Worm (Caenorhabditis elegans) whole organism, L4 larva: ENCODE measurements around the gene K09D9.9.

Experiments used
- F26F4.8 ChIP-seq: fragments of 200-800 bp; sonication (Bioruptor generic); conservative IDR thresholded peaks from 2 replicates; pipeline ENCODE4 v1.3.6; 2022; ENCODE audit warnings: missing genetic modification characterization, missing compliant biosample characterization
- F44E2.7 ChIP-seq: fragments of 200-800 bp; sonication (Bioruptor generic); IDR thresholded peaks from 2 replicates; pipeline ENCODE4 v2.1.2; 2022; ENCODE audit warnings: missing genetic modification characterization, missing compliant biosample characterization
- aha-1 ChIP-seq: fragments of 150-350 bp; peaks from one replicate; lab custom pipeline; 2014; ENCODE audit warnings: missing biosample characterization, missing genetic modification characterization
- ceh-28 ChIP-seq: fragments of 150-350 bp; optimal IDR thresholded peaks from 2 replicates; lab custom pipeline; 2014; ENCODE audit warnings: missing biosample characterization, missing genetic modification reagents, missing genetic modification characterization
- ceh-32 ChIP-seq: sonication (generic microtip); optimal IDR thresholded peaks from 2 replicates; lab custom pipeline; 2016; ENCODE audit warnings: mild to moderate bottlenecking, missing genetic modification characterization, missing compliant biosample characterization; ENCODE audit not compliant: poor library complexity
- ceh-82 ChIP-seq: sonication (generic microtip); optimal IDR thresholded peaks from 2 replicates; lab custom pipeline; 2017; ENCODE audit warnings: missing biosample characterization, missing genetic modification characterization
- cey-2 ChIP-seq: sonication (generic microtip); optimal IDR thresholded peaks from 3 replicates; lab custom pipeline; 2017; ENCODE audit warnings: missing genetic modification characterization, mild to moderate bottlenecking, missing compliant biosample characterization, antibody characterized with exemption, borderline replicate concordance; ENCODE audit not compliant: insufficient read depth
- daf-16 ChIP-seq, 3 experiments: sonication (generic microtip); optimal IDR thresholded peaks; 2 replicates each; lab custom pipeline; 2016 to 2017; ENCODE audit warnings: missing genetic modification characterization in 3 of 3, missing genetic modification reagents in 3 of 3, mild to moderate bottlenecking in 2 of 3, missing compliant biosample characterization in 2 of 3, missing biosample characterization in 1 of 3, moderate library complexity in 1 of 3
- dmd-6 ChIP-seq: fragments of 200-800 bp; sonication (Bioruptor generic); IDR thresholded peaks from 2 replicates; pipeline ENCODE4 v1.3.6; 2022; ENCODE audit warnings: missing genetic modification reagents, missing genetic modification characterization, missing compliant biosample characterization
- dmd-8 ChIP-seq: fragments of 200-800 bp; sonication (Bioruptor generic); IDR thresholded peaks from 2 replicates; pipeline ENCODE4 v1.3.6; 2022; ENCODE audit warnings: missing genetic modification characterization, missing compliant biosample characterization
- dmd-9 ChIP-seq: fragments of 200-800 bp; sonication (Bioruptor generic); IDR thresholded peaks from 2 replicates; pipeline ENCODE4 v1.3.6; 2022; ENCODE audit warnings: missing genetic modification reagents, missing genetic modification characterization, missing compliant biosample characterization
- hlh-30 ChIP-seq: sonication (generic microtip); optimal IDR thresholded peaks from 2 replicates; lab custom pipeline; 2017; ENCODE audit warnings: antibody characterized with exemption, mild to moderate bottlenecking, missing genetic modification characterization, missing compliant biosample characterization; ENCODE audit not compliant: insufficient read depth
- lim-7 ChIP-seq: fragments of 200-800 bp; sonication (Bioruptor generic); IDR thresholded peaks from 2 replicates; pipeline ENCODE4 v1.3.6; 2022; ENCODE audit warnings: missing genetic modification characterization, missing compliant biosample characterization
- mdl-1 ChIP-seq, 2 experiments: fragments of 150-350 bp in 1 of 2; sonication (generic microtip) in 1 of 2; optimal IDR thresholded peaks; 2 replicates each; lab custom pipeline; 2014 to 2017; ENCODE audit warnings: missing biosample characterization in 2 of 2, missing genetic modification characterization in 2 of 2
- mes-2 ChIP-seq: sonication (generic microtip); optimal IDR thresholded peaks from 2 replicates; lab custom pipeline; 2016; ENCODE audit warnings: missing genotype, mild to moderate bottlenecking, missing genetic modification characterization, missing compliant biosample characterization; ENCODE audit not compliant: poor library complexity, severe bottlenecking
- mxl-3 ChIP-seq: fragments of 200-800 bp; sonication (Bioruptor generic); optimal IDR thresholded peaks from 2 replicates; lab custom pipeline; 2018; ENCODE audit warnings: mild to moderate bottlenecking, missing genetic modification characterization, missing compliant biosample characterization
- nhr-102 ChIP-seq: sonication (generic microtip); optimal IDR thresholded peaks from 2 replicates; lab custom pipeline; 2016; ENCODE audit warnings: mild to moderate bottlenecking, missing genetic modification characterization, moderate library complexity, missing compliant biosample characterization
- nhr-11 ChIP-seq: fragments of 150-350 bp; optimal IDR thresholded peaks from 2 replicates; lab custom pipeline; 2014; ENCODE audit warnings: missing biosample characterization, missing genetic modification characterization
- nhr-237 ChIP-seq: sonication (generic microtip); optimal IDR thresholded peaks from 2 replicates; lab custom pipeline; 2017; ENCODE audit warnings: missing biosample characterization, missing genetic modification characterization
- nhr-28 ChIP-seq: fragments of 150-350 bp; optimal IDR thresholded peaks from 2 replicates; lab custom pipeline; 2014; ENCODE audit warnings: missing biosample characterization, missing genetic modification characterization
- nhr-48 ChIP-seq: sonication (generic microtip); optimal IDR thresholded peaks from 2 replicates; lab custom pipeline; 2016; ENCODE audit warnings: mild to moderate bottlenecking, missing genetic modification characterization, missing compliant biosample characterization
- nhr-6 ChIP-seq: fragments of 150-350 bp; optimal IDR thresholded peaks from 2 replicates; lab custom pipeline; 2014; ENCODE audit warnings: missing biosample characterization, missing genetic modification characterization
- nhr-77 ChIP-seq: fragments of 150-350 bp; optimal IDR thresholded peaks from 2 replicates; lab custom pipeline; 2014; ENCODE audit warnings: missing biosample characterization, missing genetic modification characterization
- pqm-1 ChIP-seq: sonication (generic microtip); optimal IDR thresholded peaks from 2 replicates; lab custom pipeline; 2017; ENCODE audit warnings: missing biosample characterization, missing genetic modification characterization
- sdz-12 ChIP-seq: fragments of 200-800 bp; sonication (Bioruptor generic); optimal IDR thresholded peaks from 2 replicates; lab custom pipeline; 2018; ENCODE audit warnings: mild to moderate bottlenecking, missing genetic modification characterization, missing compliant biosample characterization
- spr-1 ChIP-seq: sonication (generic microtip); optimal IDR thresholded peaks from 2 replicates; lab custom pipeline; 2016; ENCODE audit warnings: mild to moderate bottlenecking, missing genetic modification characterization, missing compliant biosample characterization
- unc-130 ChIP-seq: sonication (generic microtip); optimal IDR thresholded peaks from 2 replicates; lab custom pipeline; 2016; ENCODE audit warnings: missing genetic modification reagents, missing genetic modification characterization, missing compliant biosample characterization
- unc-62 ChIP-seq, 3 experiments: fragments of 150-350 bp in 1 of 3; sonication (generic microtip); optimal IDR thresholded peaks in 2 of 3; peaks in 1 of 3; 1 replicate in 1 of 3; 2 replicates in 2 of 3; lab custom pipeline; 2014 to 2017; ENCODE audit warnings: missing biosample characterization in 3 of 3, missing genetic modification characterization in 3 of 3, missing genetic modification reagents in 3 of 3, missing genotype in 1 of 3
- vab-7 ChIP-seq: fragments of 200-800 bp; sonication (Bioruptor generic); IDR thresholded peaks from 2 replicates; pipeline ENCODE4 v1.3.6; 2022; ENCODE audit warnings: missing genetic modification reagents, missing genetic modification characterization, missing compliant biosample characterization
- zfp-2 ChIP-seq: sonication (generic microtip); optimal IDR thresholded peaks from 2 replicates; lab custom pipeline; 2016; ENCODE audit warnings: mild to moderate bottlenecking, missing genetic modification characterization, missing compliant biosample characterization
- zip-11 ChIP-seq: fragments of 200-800 bp; sonication (Bioruptor generic); IDR thresholded peaks from 2 replicates; pipeline ENCODE4 v1.3.6; 2022; ENCODE audit warnings: missing genetic modification characterization, missing compliant biosample characterization
- ztf-7 ChIP-seq: fragments of 150-350 bp; optimal IDR thresholded peaks from 2 replicates; lab custom pipeline; 2014; ENCODE audit warnings: missing biosample characterization, missing genetic modification characterization

Gene K09D9.9

DNA sequence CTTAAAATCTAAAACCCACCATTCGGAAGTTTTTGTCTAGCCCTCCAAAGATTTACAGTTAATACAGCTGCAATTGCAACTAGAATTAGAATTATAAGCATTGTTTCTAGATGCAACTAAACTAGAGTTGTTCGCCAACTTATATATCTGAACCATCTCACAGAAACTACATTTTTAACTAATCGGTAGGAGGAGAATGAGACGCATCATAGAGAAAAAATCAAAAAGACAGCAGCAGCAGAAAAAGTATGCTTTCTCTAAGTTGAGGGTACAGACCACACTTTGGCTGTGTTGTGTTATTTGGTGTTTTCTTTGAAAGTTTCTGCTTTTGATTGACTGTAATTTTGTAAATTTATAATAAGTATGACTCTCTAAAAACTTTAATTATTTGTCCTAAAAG is 30.2 kb downstream of the K09D9.9 start, which contains the start of gene cyp-34A7:
cyp-34A7 (minus strand) TSS at position 101 of the 400 bp plus-strand sequence.
- peak; percentile 42 for TF ChIP-seq nhr-28 (tag; lab: Kevin White, UChicago)
- no peak for TF ChIP-seq ztf-7
- TF ChIP-seq mdl-1 (tag; optimal IDR thresholded peaks at IDR 0.05; lab: Kevin White, UChicago), result no peak

DNA sequence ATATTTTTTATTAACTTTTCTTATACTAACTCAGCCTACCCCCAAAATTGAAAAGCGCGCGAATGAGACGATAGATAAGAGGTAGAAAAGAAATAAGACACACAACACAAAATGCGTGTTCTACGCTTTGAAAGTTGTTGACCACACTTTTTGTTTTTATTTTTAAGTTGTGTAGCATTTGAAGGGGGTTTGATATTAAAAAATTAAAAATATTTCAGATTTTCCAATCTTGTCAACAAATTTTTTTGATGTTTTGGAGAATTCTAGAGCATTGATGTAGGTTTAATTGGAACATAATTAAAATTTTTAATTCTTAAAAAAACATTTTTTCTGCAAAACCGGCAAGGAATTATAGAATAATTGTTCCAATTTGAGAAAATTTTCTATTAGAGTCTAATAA is 32.7 kb downstream of the K09D9.9 start, which contains the start of gene cyp-34A6:
cyp-34A6 (minus strand) TSS at position 101 of the 400 bp plus-strand sequence.
- TF ChIP-seq nhr-48 (tag; lab: Kevin White, UChicago), result no peak
- no peak for TF ChIP-seq cey-2 (tag; lab: Kevin White, UChicago)
- TF ChIP-seq dmd-6 (GFP tag; lab: Robert Waterston, UW), result no peak
- no peak for TF ChIP-seq daf-16 (GFP tag; optimal IDR thresholded peaks at IDR 0.05; lab: Kevin White, UChicago)
- TF ChIP-seq daf-16 (tag; optimal IDR thresholded peaks at IDR 0.05; lab: Kevin White, UChicago), result peak; percentile 49
- TF ChIP-seq dmd-9, result no peak

DNA sequence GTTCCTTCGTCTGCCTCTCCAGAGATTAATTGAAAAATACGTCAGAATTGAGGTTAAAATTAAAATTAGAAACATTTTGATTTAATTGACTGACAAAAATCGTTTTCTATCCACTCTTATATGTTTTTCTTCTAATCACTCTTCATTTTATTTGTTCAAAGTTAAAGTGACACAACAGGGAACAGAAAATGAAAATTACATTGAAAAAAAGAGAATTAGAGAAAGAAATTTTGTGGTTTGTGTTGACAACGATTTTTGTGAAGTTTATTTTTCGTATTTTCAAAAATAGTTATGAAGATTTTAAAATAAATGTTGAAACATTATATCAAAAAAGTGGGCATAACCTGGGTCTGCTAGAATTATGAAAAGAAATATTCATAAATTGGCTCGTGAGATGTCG is 36.3 kb downstream of the K09D9.9 start, which contains the start of gene cyp-34A5:
cyp-34A5 (minus strand) TSS at position 101 of the 400 bp plus-strand sequence.
- TF ChIP-seq nhr-28 (tag; lab: Kevin White, UChicago) (peak; percentile 49), ceh-32 (tag; lab: Kevin White, UChicago) (no peak)

DNA sequence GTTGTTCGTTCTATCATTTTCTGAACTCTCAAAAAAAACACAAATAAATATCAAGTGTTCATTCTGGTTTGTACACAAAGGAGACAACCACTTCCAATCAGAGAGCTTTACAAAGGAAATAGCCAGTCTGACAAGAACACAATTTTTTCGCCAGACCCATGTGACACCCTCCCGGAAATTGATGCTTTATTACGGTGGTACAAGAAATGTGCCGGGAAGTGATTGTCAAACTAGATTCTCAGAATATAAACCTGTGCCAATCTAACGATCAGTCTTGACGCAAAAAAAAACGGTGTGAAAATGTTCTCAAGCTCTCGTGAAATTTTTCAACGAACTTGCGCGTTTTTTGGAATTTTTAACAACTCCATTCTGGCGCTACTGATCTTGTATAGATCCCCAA is 40.2 kb downstream of the K09D9.9 start, which contains the start of gene str-247:
str-247 (plus strand) TSS at position 301 of the 400 bp plus-strand sequence.
- TF ChIP-seq nhr-237 (tag; lab: Kevin White, UChicago) (no peak), nhr-48 (tag; lab: Kevin White, UChicago) (no peak), nhr-28 (tag; lab: Kevin White, UChicago) (no peak), ceh-28 (tag; lab: Kevin White, UChicago) (no peak), unc-130 (GFP tag; lab: Kevin White, UChicago) (no peak), nhr-77 (tag; lab: Kevin White, UChicago) (no peak), ztf-7 (no peak), nhr-102 (tag; lab: Kevin White, UChicago) (no peak), daf-16 (GFP tag; optimal IDR thresholded peaks at IDR 0.05; lab: Kevin White, UChicago) (no peak), daf-16 (tag; optimal IDR thresholded peaks at IDR 0.05; lab: Kevin White, UChicago) (no peak)

DNA sequence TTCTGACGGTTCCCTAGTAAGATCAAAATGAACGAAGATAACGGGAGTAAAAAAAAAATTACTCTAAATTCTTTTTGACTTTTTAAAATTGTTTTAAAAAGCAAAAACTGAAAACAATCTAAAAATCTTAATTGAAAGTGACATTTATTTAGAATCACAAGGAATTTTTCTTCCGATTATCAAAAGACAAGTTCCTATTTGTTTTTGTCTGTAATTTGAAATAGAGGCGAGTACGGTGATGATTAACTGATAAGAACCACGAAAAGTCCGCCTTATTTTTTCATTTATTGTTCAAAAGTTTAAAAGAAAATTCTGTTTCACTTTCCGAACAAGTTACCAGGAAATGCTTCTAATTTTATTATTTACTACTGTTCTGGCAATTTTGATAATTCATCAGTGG is 44.2 kb downstream of the K09D9.9 start, which contains the start of gene dach-1:
dach-1 (plus strand) TSS at position 301 of the 400 bp plus-strand sequence.
- TF ChIP-seq daf-16 (GFP tag; optimal IDR thresholded peaks at IDR 0.05; lab: Kevin White, UChicago) (no peak), daf-16 (tag; optimal IDR thresholded peaks at IDR 0.05; lab: Kevin White, UChicago) (peak; percentile 66), aha-1 (tag; lab: Kevin White, UChicago) (peak; percentile 65), mes-2 (tag; lab: Kevin White, UChicago) (no peak)

DNA sequence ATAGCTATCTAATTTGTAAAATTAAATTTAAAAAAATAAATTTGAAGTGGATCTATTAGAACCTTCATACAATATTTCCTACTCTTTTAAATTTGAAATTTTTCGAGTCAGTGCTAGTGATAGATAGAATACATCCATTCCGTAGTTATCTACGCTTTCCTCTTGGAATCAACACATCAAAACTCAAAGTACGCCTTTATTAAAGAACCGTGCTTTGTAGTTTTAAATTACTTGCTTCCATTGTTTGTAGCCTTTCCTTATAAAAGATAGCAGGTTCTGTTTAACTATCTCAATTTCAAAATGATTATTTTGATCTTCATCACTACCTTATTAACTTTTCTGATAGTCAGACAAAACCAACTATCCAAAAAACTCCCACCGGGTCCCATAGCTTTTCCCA is 48.9 kb downstream of the K09D9.9 start, which contains the start of gene cyp-35B3:
cyp-35B3 (plus strand) TSS at position 301 of the 400 bp plus-strand sequence.
- no peak for TF ChIP-seq mxl-3 (GFP tag; lab: Kevin White, UChicago)
- no peak for TF ChIP-seq nhr-6 (tag; lab: Kevin White, UChicago)
- no peak for TF ChIP-seq zfp-2 (tag; lab: Kevin White, UChicago)
- no peak for TF ChIP-seq F44E2.7 (GFP tag; lab: Robert Waterston, UW)
- TF ChIP-seq zip-11 (GFP tag; lab: Robert Waterston, UW), result no peak
- no peak for TF ChIP-seq unc-62 (GFP tag; optimal IDR thresholded peaks at IDR 0.05 in 1 of 2; lab: Kevin White, UChicago)
- no peak for TF ChIP-seq unc-62 (tag; optimal IDR thresholded peaks at IDR 0.05; lab: Kevin White, UChicago)
- TF ChIP-seq pqm-1 (tag; lab: Kevin White, UChicago), result no peak
- TF ChIP-seq F26F4.8 (GFP tag; lab: Robert Waterston, UW), result no peak
- TF ChIP-seq lim-7, result no peak
- no peak for TF ChIP-seq vab-7 (GFP tag; lab: Robert Waterston, UW)
- TF ChIP-seq dmd-8 (GFP tag; lab: Robert Waterston, UW), result no peak
- no peak for TF ChIP-seq aha-1 (tag; lab: Kevin White, UChicago)
- TF ChIP-seq nhr-11 (tag; lab: Kevin White, UChicago), result no peak
- TF ChIP-seq sdz-12 (GFP tag; lab: Kevin White, UChicago), result no peak
- TF ChIP-seq hlh-30, result no peak
- no peak for TF ChIP-seq ceh-82
- no peak for TF ChIP-seq spr-1 (tag; lab: Kevin White, UChicago)
